Worm (Caenorhabditis elegans) whole organism, L4 larva: ENCODE data around the gene F48E8.2.

Experiments
- F37D6.2 ChIP-seq: sonication (generic microtip); optimal IDR thresholded peaks from 2 replicates; lab custom pipeline; 2016; ENCODE audit warnings: mild to moderate bottlenecking, missing genetic modification characterization, missing compliant biosample characterization
- F44E2.7 ChIP-seq: fragments of 200-800 bp; sonication (Bioruptor generic); IDR thresholded peaks from 2 replicates; pipeline ENCODE4 v2.1.2; 2022; ENCODE audit warnings: missing genetic modification characterization, missing compliant biosample characterization
- R02D3.7 ChIP-seq: fragments of 150-350 bp; sonication (generic microtip); optimal IDR thresholded peaks from 3 replicates; lab custom pipeline; 2014; ENCODE audit warnings: missing biosample characterization, missing genetic modification characterization
- T26A8.4 ChIP-seq: fragments of 200-800 bp; sonication (Bioruptor generic); IDR thresholded peaks from 2 replicates; pipeline ENCODE4 v1.3.6; 2022; ENCODE audit warnings: missing genetic modification characterization, missing compliant biosample characterization
- Y5F2A.4 ChIP-seq: fragments of 200-800 bp; sonication (Bioruptor generic); optimal IDR thresholded peaks from 2 replicates; lab custom pipeline; 2018; ENCODE audit warnings: mild to moderate bottlenecking, missing genetic modification characterization, missing compliant biosample characterization
- aha-1 ChIP-seq: fragments of 150-350 bp; peaks from one replicate; lab custom pipeline; 2014; ENCODE audit warnings: missing biosample characterization, missing genetic modification characterization
- ama-1 ChIP-seq: fragments of 150-350 bp; optimal IDR thresholded peaks from 2 replicates; lab custom pipeline; 2014; ENCODE audit warnings: inconsistent platforms, mixed read lengths
- arid-1 ChIP-seq: fragments of 200-800 bp; sonication (Bioruptor generic); conservative IDR thresholded peaks from 2 replicates; pipeline ENCODE4 v1.3.6; 2022; ENCODE audit warnings: missing genetic modification reagents, missing genetic modification characterization, missing compliant biosample characterization
- ceh-20 ChIP-seq: fragments of 200-800 bp; sonication (Bioruptor generic); IDR thresholded peaks from 2 replicates; pipeline ENCODE4 v1.3.6; 2022; ENCODE audit warnings: missing genetic modification reagents, missing genetic modification characterization, missing compliant biosample characterization
- ceh-62 ChIP-seq: sonication (generic microtip); optimal IDR thresholded peaks from 2 replicates; lab custom pipeline; 2017; ENCODE audit warnings: missing biosample characterization, missing genetic modification characterization
- ces-1 ChIP-seq: fragments of 150-350 bp; sonication (generic microtip); optimal IDR thresholded peaks from 4 replicates; lab custom pipeline; 2014; ENCODE audit warnings: missing biosample characterization, missing genetic modification reagents, missing genetic modification characterization
- cey-2 ChIP-seq: sonication (generic microtip); optimal IDR thresholded peaks from 3 replicates; lab custom pipeline; 2017; ENCODE audit warnings: missing genetic modification characterization, mild to moderate bottlenecking, missing compliant biosample characterization, antibody characterized with exemption, borderline replicate concordance; ENCODE audit not compliant: insufficient read depth
- daf-19 ChIP-seq: fragments of 200-800 bp; sonication (Bioruptor generic); conservative IDR thresholded peaks from 2 replicates; pipeline ENCODE4 v1.3.6; 2022; ENCODE audit warnings: missing genetic modification characterization, missing compliant biosample characterization
- daf-8 ChIP-seq: fragments of 200-800 bp; sonication (Bioruptor generic); IDR thresholded peaks from 2 replicates; pipeline ENCODE4 v1.3.6; 2022; ENCODE audit warnings: missing genetic modification characterization, missing compliant biosample characterization
- dmd-9 ChIP-seq: fragments of 200-800 bp; sonication (Bioruptor generic); IDR thresholded peaks from 2 replicates; pipeline ENCODE4 v1.3.6; 2022; ENCODE audit warnings: missing genetic modification reagents, missing genetic modification characterization, missing compliant biosample characterization
- fkh-10 ChIP-seq: fragments of 150-350 bp; optimal IDR thresholded peaks from 2 replicates; lab custom pipeline; 2014; ENCODE audit warnings: missing biosample characterization, missing genetic modification reagents, missing genetic modification characterization
- lim-7 ChIP-seq: fragments of 200-800 bp; sonication (Bioruptor generic); IDR thresholded peaks from 2 replicates; pipeline ENCODE4 v1.3.6; 2022; ENCODE audit warnings: missing genetic modification characterization, missing compliant biosample characterization
- lin-13 ChIP-seq: fragments of 150-350 bp; optimal IDR thresholded peaks from 2 replicates; lab custom pipeline; 2014; ENCODE audit warnings: missing biosample characterization, missing genetic modification reagents, missing genetic modification characterization
- lin-39 ChIP-seq: fragments of 150-350 bp; optimal IDR thresholded peaks from 2 replicates; lab custom pipeline; 2014; ENCODE audit warnings: missing biosample characterization, missing genetic modification reagents, missing genetic modification characterization
- lsy-2 ChIP-seq, 2 experiments: fragments of 150-350 bp in 1 of 2; sonication (generic microtip) in 1 of 2; optimal IDR thresholded peaks; 2 replicates each; lab custom pipeline; 2014 to 2017; ENCODE audit warnings: missing biosample characterization in 2 of 2, missing genetic modification characterization in 2 of 2
- madf-5 ChIP-seq, 2 experiments: fragments of 200-800 bp; sonication (Bioruptor generic); IDR thresholded peaks; 2 replicates each; pipeline ENCODE4 v1.3.6; 2022; ENCODE audit warnings: missing compliant biosample characterization in 2 of 2, missing genetic modification characterization in 2 of 2
- mdt-29 ChIP-seq: fragments of 200-800 bp; sonication (Bioruptor generic); IDR thresholded peaks from 2 replicates; pipeline ENCODE4 v1.3.6; 2022; ENCODE audit warnings: missing genetic modification reagents, missing genetic modification characterization, missing compliant biosample characterization
- mep-1 ChIP-seq: fragments of 150-350 bp; sonication (generic microtip); optimal IDR thresholded peaks from 3 replicates; lab custom pipeline; 2014; ENCODE audit warnings: missing biosample characterization, missing genetic modification characterization
- mxl-2 ChIP-seq: fragments of 200-800 bp; sonication (Bioruptor generic); conservative IDR thresholded peaks from 2 replicates; pipeline ENCODE4 v1.3.6; 2022; ENCODE audit warnings: missing genetic modification reagents, missing genetic modification characterization, missing compliant biosample characterization
- nhr-102 ChIP-seq: sonication (generic microtip); optimal IDR thresholded peaks from 2 replicates; lab custom pipeline; 2016; ENCODE audit warnings: mild to moderate bottlenecking, missing genetic modification characterization, moderate library complexity, missing compliant biosample characterization
- nhr-237 ChIP-seq: sonication (generic microtip); optimal IDR thresholded peaks from 2 replicates; lab custom pipeline; 2017; ENCODE audit warnings: missing biosample characterization, missing genetic modification characterization
- nhr-28 ChIP-seq: fragments of 150-350 bp; optimal IDR thresholded peaks from 2 replicates; lab custom pipeline; 2014; ENCODE audit warnings: missing biosample characterization, missing genetic modification characterization
- nhr-42 ChIP-seq: fragments of 200-800 bp; sonication (Bioruptor generic); IDR thresholded peaks from 2 replicates; pipeline ENCODE4 v1.3.6; 2022; ENCODE audit warnings: missing genetic modification characterization, missing compliant biosample characterization
- nhr-76 ChIP-seq: fragments of 150-350 bp; optimal IDR thresholded peaks from 2 replicates; lab custom pipeline; 2014; ENCODE audit warnings: missing biosample characterization, missing genetic modification characterization
- pha-4 ChIP-seq, 2 experiments: fragments of 150-350 bp in 1 of 2; fragments of 200-800 bp in 1 of 2; sonication (Bioruptor generic) in 1 of 2; IDR thresholded peaks in 1 of 2; optimal IDR thresholded peaks in 1 of 2; 2 replicates each; pipeline versions ENCODE4 v1.3.6 to Lab custom; 2014 to 2022; ENCODE audit warnings: missing genetic modification characterization in 2 of 2, missing genetic modification reagents in 2 of 2, missing biosample characterization in 1 of 2, missing compliant biosample characterization in 1 of 2
- php-3 ChIP-seq: fragments of 200-800 bp; sonication (Bioruptor generic); IDR thresholded peaks from 2 replicates; pipeline ENCODE4 v1.3.6; 2022; ENCODE audit warnings: missing genetic modification reagents, missing genetic modification characterization, missing compliant biosample characterization
- pqm-1 ChIP-seq: sonication (generic microtip); optimal IDR thresholded peaks from 2 replicates; lab custom pipeline; 2017; ENCODE audit warnings: missing biosample characterization, missing genetic modification characterization
- rbr-2 ChIP-seq: sonication (generic microtip); optimal IDR thresholded peaks from 2 replicates; lab custom pipeline; 2016; ENCODE audit warnings: missing genotype, missing genetic modification characterization, missing compliant biosample characterization
- saeg-2 ChIP-seq: fragments of 200-800 bp; sonication (Bioruptor generic); IDR thresholded peaks from 2 replicates; pipeline ENCODE4 v1.3.6; 2022; ENCODE audit warnings: missing genetic modification reagents, missing genetic modification characterization, missing compliant biosample characterization
- unc-62 ChIP-seq, 3 experiments: fragments of 150-350 bp in 1 of 3; sonication (generic microtip); optimal IDR thresholded peaks in 2 of 3; peaks in 1 of 3; 1 replicate in 1 of 3; 2 replicates in 2 of 3; lab custom pipeline; 2014 to 2017; ENCODE audit warnings: missing biosample characterization in 3 of 3, missing genetic modification characterization in 3 of 3, missing genetic modification reagents in 3 of 3, missing genotype in 1 of 3
- vab-7 ChIP-seq: fragments of 200-800 bp; sonication (Bioruptor generic); IDR thresholded peaks from 2 replicates; pipeline ENCODE4 v1.3.6; 2022; ENCODE audit warnings: missing genetic modification reagents, missing genetic modification characterization, missing compliant biosample characterization
- zag-1 ChIP-seq: fragments of 150-350 bp; optimal IDR thresholded peaks from 2 replicates; lab custom pipeline; 2014; ENCODE audit warnings: missing biosample characterization, missing genetic modification characterization
- ztf-7 ChIP-seq: fragments of 150-350 bp; optimal IDR thresholded peaks from 2 replicates; lab custom pipeline; 2014; ENCODE audit warnings: missing biosample characterization, missing genetic modification characterization

The F48E8.2 gene

ce11 chrIII:5506023-5506597 lies 41.9 kb downstream of the F48E8.2 start (continued):
- TF ChIP-seq Y5F2A.4 (GFP tag; lab: Kevin White, UChicago) (no peak), nhr-28 (no peak), zag-1 (tag; lab: Kevin White, UChicago) (no peak), lin-13 (GFP tag; lab: Kevin White, UChicago) (peak; percentile 61), cey-2 (tag; lab: Kevin White, UChicago) (no peak), nhr-237 (no peak), F44E2.7 (GFP tag; lab: Robert Waterston, UW) (no peak), nhr-42 (GFP tag; lab: Robert Waterston, UW) (peak; percentile 27; the same call in 1 of the 2 replicates), arid-1 (GFP tag; lab: Robert Waterston, UW) (peak; percentile 53; the same call in 1 of the 2 replicates), fkh-10 (GFP tag; lab: Kevin White, UChicago) (no peak), nhr-102 (tag; lab: Kevin White, UChicago) (peak; percentile 44), ceh-20 (no peak), lim-7 (GFP tag; lab: Robert Waterston, UW) (peak; percentile 43; the same call in 1 of the 2 replicates), dmd-9 (peak; percentile 50; the same call in 1 of the 2 replicates), pha-4 (GFP tag; IDR thresholded peaks at IDR 0.05; lab: Robert Waterston, UW) (no peak), pha-4 (tag; optimal IDR thresholded peaks at IDR 0.05; lab: Kevin White, UChicago) (no peak), mdt-29 (GFP tag; lab: Robert Waterston, UW) (no peak; the same call in 1 of the 2 replicates), ama-1 (lab: Kevin White, UChicago) (peak; percentile 86), daf-8 (GFP tag; lab: Robert Waterston, UW) (no peak), mep-1 (peak; percentile 11), ces-1 (no peak), lsy-2 (tag; optimal IDR thresholded peaks at IDR 0.05; lab: Kevin White, UChicago) (peak in 1 of 2 experiments; percentile 52), php-3 (GFP tag; lab: Robert Waterston, UW) (peak; percentile 38)

- TF ChIP-seq vab-7 (GFP tag; lab: Robert Waterston, UW): no peak
- no peak for TF ChIP-seq R02D3.7 (tag; lab: Kevin White, UChicago)
- TF ChIP-seq ztf-7 (tag; lab: Kevin White, UChicago): no peak
- TF ChIP-seq T26A8.4: no peak
- no peak for TF ChIP-seq lin-39 (tag; lab: Kevin White, UChicago)
- no peak for TF ChIP-seq dmd-9
- no peak for TF ChIP-seq Y5F2A.4 (GFP tag; lab: Kevin White, UChicago)
- no peak for TF ChIP-seq madf-5 (GFP tag; IDR thresholded peaks at IDR 0.05; lab: Robert Waterston, UW)
- TF ChIP-seq saeg-2 (GFP tag; lab: Robert Waterston, UW): no peak
- no peak for TF ChIP-seq daf-19
- TF ChIP-seq ceh-62 (tag; lab: Kevin White, UChicago): no peak
- no peak for TF ChIP-seq aha-1 (tag; lab: Kevin White, UChicago)
- no peak for TF ChIP-seq rbr-2 (tag; lab: Kevin White, UChicago)
- no peak for TF ChIP-seq nhr-76 (tag; lab: Kevin White, UChicago)
- no peak for TF ChIP-seq F37D6.2 (tag; lab: Kevin White, UChicago)
- no peak for TF ChIP-seq pqm-1
- TF ChIP-seq mxl-2 (GFP tag; lab: Robert Waterston, UW): no peak
Measured at ce11 chrIII:5506936-5507335, 42.8 kb downstream of the F48E8.2 start.

DNA sequence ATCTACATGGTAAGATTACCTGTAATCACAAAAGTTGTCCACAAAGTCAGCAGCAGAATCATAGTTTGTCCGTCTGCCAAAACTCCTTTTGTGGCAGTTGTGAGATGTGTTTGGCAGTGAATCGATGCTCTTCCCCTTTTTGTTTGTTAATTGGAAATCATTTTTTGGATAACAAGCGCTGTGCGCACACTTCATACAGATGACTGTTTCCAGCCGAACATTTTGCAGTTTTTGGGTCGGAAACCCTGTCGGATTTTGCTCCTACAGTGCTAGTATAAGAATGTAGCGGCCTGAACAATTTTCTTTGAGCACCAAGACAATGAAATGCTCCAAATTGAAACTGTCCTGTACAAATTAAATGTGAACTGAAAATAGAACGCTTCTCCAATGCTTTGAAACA lies 44.5 kb downstream of the F48E8.2 start, which contains the start of gene D1044.7:
D1044.7 (minus strand) TSS at position 101 of the 400 bp plus-strand sequence.
- TF ChIP-seq unc-62 (GFP tag; optimal IDR thresholded peaks at IDR 0.05 in 1 of 2; lab: Kevin White, UChicago) (peak in 1 of 2 experiments; percentile 63), unc-62 (tag; optimal IDR thresholded peaks at IDR 0.05; lab: Kevin White, UChicago) (no peak), R02D3.7 (tag; lab: Kevin White, UChicago) (no peak)
